Worm (Caenorhabditis elegans) whole organism, young adult: ENCODE data around the gene alfa-1.

Source experiments
- B0019.2 ChIP-seq: fragments of 200-800 bp; sonication (Bioruptor generic); conservative IDR thresholded peaks from 2 replicates; pipeline ENCODE4 v1.3.6; 2022; ENCODE audit warnings: missing genetic modification reagents, missing genetic modification characterization, missing compliant biosample characterization
- C17E4.6 ChIP-seq: fragments of 200-800 bp; sonication (Bioruptor generic); IDR thresholded peaks from 2 replicates; pipeline ENCODE4 v1.3.6; 2022; ENCODE audit warnings: missing genetic modification reagents, missing genetic modification characterization, missing compliant biosample characterization
- T26A5.8 ChIP-seq: sonication (generic microtip); optimal IDR thresholded peaks from 2 replicates; lab custom pipeline; 2016; ENCODE audit warnings: missing genetic modification characterization, missing compliant biosample characterization
- Y53F4B.3 ChIP-seq: fragments of 200-800 bp; sonication (Bioruptor generic); IDR thresholded peaks from 2 replicates; pipeline ENCODE4 v1.3.6; 2022; ENCODE audit warnings: missing genetic modification reagents, missing genetic modification characterization, missing compliant biosample characterization
- Y79H2A.3 ChIP-seq: fragments of 200-800 bp; sonication (Bioruptor generic); conservative IDR thresholded peaks from 2 replicates; pipeline ENCODE4 v1.3.6; 2022; ENCODE audit warnings: missing genetic modification reagents, missing genetic modification characterization, missing compliant biosample characterization
- Y95B8A.8 ChIP-seq: fragments of 200-800 bp; sonication (Bioruptor generic); IDR thresholded peaks from 2 replicates; pipeline ENCODE4 v1.3.6; 2022; ENCODE audit warnings: missing genetic modification reagents, missing genetic modification characterization, missing compliant biosample characterization
- ama-1 ChIP-seq, 3 experiments: fragments of 150-350 bp in 1 of 3; sonication (generic microtip) in 2 of 3; optimal IDR thresholded peaks; 2 replicates each; lab custom pipeline; 2014 to 2018; ENCODE audit warnings: missing biosample characterization in 2 of 3, missing genetic modification characterization in 2 of 3, missing genetic modification reagents in 2 of 3
- aptf-3 ChIP-seq: fragments of 200-800 bp; sonication (Bioruptor generic); IDR thresholded peaks from 2 replicates; pipeline ENCODE4 v1.3.6; 2022; ENCODE audit warnings: missing genetic modification characterization, missing compliant biosample characterization
- atf-7 ChIP-seq: sonication (generic microtip); optimal IDR thresholded peaks from 2 replicates; lab custom pipeline; 2017; ENCODE audit warnings: mild to moderate bottlenecking, missing genetic modification characterization, missing compliant biosample characterization
- attf-5 ChIP-seq: fragments of 200-800 bp; sonication (Bioruptor generic); optimal IDR thresholded peaks from 2 replicates; lab custom pipeline; 2018; ENCODE audit warnings: mild to moderate bottlenecking, missing genetic modification characterization, missing compliant biosample characterization
- bed-1 ChIP-seq: fragments of 200-800 bp; sonication (Bioruptor generic); IDR thresholded peaks from 2 replicates; pipeline ENCODE4 v1.3.6; 2022; ENCODE audit warnings: missing genetic modification reagents, missing genetic modification characterization, missing compliant biosample characterization
- cebp-1 ChIP-seq, 2 experiments: fragments of 200-800 bp in 1 of 2; sonication (Bioruptor generic) in 1 of 2; sonication (generic microtip) in 1 of 2; IDR thresholded peaks in 1 of 2; optimal IDR thresholded peaks in 1 of 2; 2 replicates each; pipeline versions ENCODE4 v1.3.6 to Lab custom; 2017 to 2022; ENCODE audit warnings: missing compliant biosample characterization in 2 of 2, missing genetic modification characterization in 2 of 2, mild to moderate bottlenecking in 1 of 2, missing genetic modification reagents in 1 of 2, moderate library complexity in 1 of 2
- ceh-100 ChIP-seq: fragments of 200-800 bp; sonication (Bioruptor generic); IDR thresholded peaks from 2 replicates; pipeline ENCODE4 v1.3.6; 2022; ENCODE audit warnings: missing genetic modification reagents, missing genetic modification characterization, missing compliant biosample characterization
- dox-1 ChIP-seq: fragments of 200-800 bp; sonication (Bioruptor generic); IDR thresholded peaks from 2 replicates; pipeline ENCODE4 v1.3.6; 2022; ENCODE audit warnings: missing genetic modification reagents, missing genetic modification characterization, missing compliant biosample characterization
- egl-44 ChIP-seq: fragments of 200-800 bp; sonication (Bioruptor generic); IDR thresholded peaks from 2 replicates; pipeline ENCODE4 v1.3.6; 2022; ENCODE audit warnings: missing genetic modification reagents, missing genetic modification characterization, missing compliant biosample characterization
- him-1 ChIP-seq: sonication (generic microtip); optimal IDR thresholded peaks from 2 replicates; lab custom pipeline; 2016; ENCODE audit warnings: missing genotype, missing genetic modification reagents, missing genetic modification characterization, missing compliant biosample characterization
- hlh-12 ChIP-seq: sonication (generic microtip); optimal IDR thresholded peaks from 2 replicates; lab custom pipeline; 2016; ENCODE audit warnings: missing genetic modification characterization, missing compliant biosample characterization
- hlh-26 ChIP-seq: fragments of 200-800 bp; sonication (Bioruptor generic); conservative IDR thresholded peaks from 2 replicates; pipeline ENCODE4 v1.3.6; 2022; ENCODE audit warnings: missing genetic modification reagents, missing genetic modification characterization, missing compliant biosample characterization
- hmg-1.2 ChIP-seq: fragments of 200-800 bp; sonication (Bioruptor generic); IDR thresholded peaks from 2 replicates; pipeline ENCODE4 v1.3.6; 2022; ENCODE audit warnings: missing genetic modification reagents, missing genetic modification characterization, missing compliant biosample characterization
- lir-1 ChIP-seq: fragments of 200-800 bp; sonication (Bioruptor generic); conservative IDR thresholded peaks from 2 replicates; pipeline ENCODE4 v1.3.6; 2022; ENCODE audit warnings: missing genetic modification reagents, missing genetic modification characterization, missing compliant biosample characterization
- mes-4 ChIP-seq: sonication (generic microtip); optimal IDR thresholded peaks from 2 replicates; lab custom pipeline; 2016; ENCODE audit warnings: missing genotype, missing genetic modification characterization, missing compliant biosample characterization
- nfyb-1 ChIP-seq: fragments of 200-800 bp; sonication (Bioruptor generic); IDR thresholded peaks from 2 replicates; pipeline ENCODE4 v1.3.6; 2022; ENCODE audit warnings: missing genetic modification reagents, missing genetic modification characterization, missing compliant biosample characterization
- nhr-179 ChIP-seq: sonication (generic microtip); optimal IDR thresholded peaks from 2 replicates; lab custom pipeline; 2016; ENCODE audit warnings: mild to moderate bottlenecking, missing genetic modification characterization, missing compliant biosample characterization
- nhr-80 ChIP-seq: sonication (generic microtip); optimal IDR thresholded peaks from 2 replicates; lab custom pipeline; 2016; ENCODE audit warnings: missing genetic modification characterization, missing compliant biosample characterization
- pha-4 ChIP-seq: fragments of 150-350 bp; sonication (generic microtip); optimal IDR thresholded peaks from 2 replicates; lab custom pipeline; 2014; ENCODE audit warnings: missing biosample characterization, missing genetic modification reagents, missing genetic modification characterization
- rpc-1 ChIP-seq, 2 experiments: fragments of 150-350 bp in 1 of 2; sonication (generic microtip) in 1 of 2; optimal IDR thresholded peaks; 2 replicates each; lab custom pipeline; 2014 to 2018; ENCODE audit warnings: missing biosample characterization in 1 of 2, missing genetic modification characterization in 1 of 2, missing genetic modification reagents in 1 of 2, missing genotype in 1 of 2
- sptf-2 ChIP-seq: fragments of 200-800 bp; sonication (Bioruptor generic); optimal IDR thresholded peaks from 2 replicates; lab custom pipeline; 2018; ENCODE audit warnings: mild to moderate bottlenecking, missing genetic modification characterization, missing compliant biosample characterization
- tlf-1 ChIP-seq: fragments of 200-800 bp; sonication (Bioruptor generic); optimal IDR thresholded peaks from 2 replicates; lab custom pipeline; 2018; ENCODE audit warnings: mild to moderate bottlenecking, missing genetic modification characterization, missing compliant biosample characterization
- zfh-2 ChIP-seq: fragments of 200-800 bp; sonication (Bioruptor generic); conservative IDR thresholded peaks from 2 replicates; pipeline ENCODE4 v1.3.6; 2022; ENCODE audit warnings: missing genetic modification reagents, missing genetic modification characterization, missing compliant biosample characterization
- zim-3 ChIP-seq: sonication (generic microtip); optimal IDR thresholded peaks from 2 replicates; lab custom pipeline; 2017; ENCODE audit warnings: mild to moderate bottlenecking, missing genetic modification characterization, moderate library complexity, missing compliant biosample characterization
- ztf-28 ChIP-seq: fragments of 200-800 bp; sonication (Bioruptor generic); IDR thresholded peaks from 2 replicates; pipeline ENCODE4 v1.3.6; 2022; ENCODE audit warnings: missing genetic modification reagents, missing genetic modification characterization, missing compliant biosample characterization
- ztf-3 ChIP-seq: fragments of 200-800 bp; sonication (Bioruptor generic); optimal IDR thresholded peaks from 2 replicates; lab custom pipeline; 2018; ENCODE audit warnings: mild to moderate bottlenecking, missing genetic modification characterization, missing compliant biosample characterization

The alfa-1 gene

ce11 chrII:7623466-7623865 lies 38.9 kb downstream of the alfa-1 start:
- TF ChIP-seq dox-1 (GFP tag; lab: Robert Waterston, UW) (peak; percentile 7; the same call in 1 of the 2 replicates), lir-1 (no peak), nhr-80 (tag; lab: Kevin White, UChicago) (peak; percentile 77), ztf-3 (GFP tag; lab: Kevin White, UChicago) (no peak), nfyb-1 (GFP tag; lab: Robert Waterston, UW) (0 out of 2 replicates have a peak, but pooled peaks have one; percentile 26), zfh-2 (GFP tag; lab: Robert Waterston, UW) (peak; percentile 40; the same call in 1 of the 2 replicates), Y79H2A.3 (no peak), attf-5 (GFP tag; lab: Kevin White, UChicago) (peak; percentile 18), pha-4 (tag; lab: Kevin White, UChicago) (no peak), hmg-1.2 (peak; percentile 64; the same call in 1 of the 2 replicates), hlh-12 (tag; lab: Kevin White, UChicago) (no peak)

- TF ChIP-seq ama-1 (optimal IDR thresholded peaks at IDR 0.05; lab: Kevin White, UChicago), result no peak
- no peak for TF ChIP-seq ama-1 (GFP tag; optimal IDR thresholded peaks at IDR 0.05; lab: Kevin White, UChicago)
- no peak for TF ChIP-seq nhr-179 (tag; lab: Kevin White, UChicago)
- TF ChIP-seq C17E4.6, result no peak
- no peak for TF ChIP-seq mes-4 (tag; lab: Kevin White, UChicago)
- no peak for TF ChIP-seq cebp-1 (GFP tag; IDR thresholded peaks at IDR 0.05; lab: Robert Waterston, UW)
- TF ChIP-seq cebp-1 (tag; optimal IDR thresholded peaks at IDR 0.05; lab: Kevin White, UChicago), result no peak
- no peak for TF ChIP-seq rpc-1 (optimal IDR thresholded peaks at IDR 0.05; lab: Kevin White, UChicago)
- no peak for TF ChIP-seq rpc-1 (tag; optimal IDR thresholded peaks at IDR 0.05; lab: Kevin White, UChicago)
- TF ChIP-seq bed-1 (GFP tag; lab: Robert Waterston, UW), result no peak
- TF ChIP-seq sptf-2, result no peak
- no peak for TF ChIP-seq egl-44
- no peak for TF ChIP-seq T26A5.8 (tag; lab: Kevin White, UChicago)
- TF ChIP-seq tlf-1 (GFP tag; lab: Kevin White, UChicago), result no peak
- no peak for TF ChIP-seq aptf-3 (GFP tag; lab: Robert Waterston, UW)
- TF ChIP-seq ceh-100 (GFP tag; lab: Robert Waterston, UW), result no peak
- TF ChIP-seq ztf-3 (GFP tag; lab: Kevin White, UChicago), result no peak
- TF ChIP-seq atf-7 (tag; lab: Kevin White, UChicago), result no peak
- no peak for TF ChIP-seq Y95B8A.8 (GFP tag; lab: Robert Waterston, UW)
Measured at ce11 chrII:7621513-7621912, 40.8 kb downstream of the alfa-1 start.

ce11 chrII:7620413-7620812 lies 41.9 kb downstream of the alfa-1 start, which contains the start of gene R07G3.8:
Gene R07G3.8 (minus strand): TSS chrII:7620513.
- TF ChIP-seq Y53F4B.3 (GFP tag; lab: Robert Waterston, UW) (no peak), B0019.2 (GFP tag; lab: Robert Waterston, UW) (no peak), zim-3 (tag; lab: Kevin White, UChicago) (no peak), hlh-26 (GFP tag; lab: Robert Waterston, UW) (no peak)

ce11 chrII:7618212-7618611 lies 44.1 kb downstream of the alfa-1 start:
- TF ChIP-seq hlh-26 (GFP tag; lab: Robert Waterston, UW), result no peak
- TF ChIP-seq him-1, result peak; percentile 2
- peak; percentile 52 for TF ChIP-seq nhr-80 (tag; lab: Kevin White, UChicago)

ce11 chrII:7616141-7616540 lies 46.2 kb downstream of the alfa-1 start, which contains the start of gene cdc-42:
Gene cdc-42 (plus strand): TSS chrII:7616452.
- TF ChIP-seq ztf-28 (GFP tag; lab: Robert Waterston, UW), result no peak
- TF ChIP-seq cebp-1 (GFP tag; IDR thresholded peaks at IDR 0.05; lab: Robert Waterston, UW), result peak; percentile 72
- TF ChIP-seq cebp-1 (tag; optimal IDR thresholded peaks at IDR 0.05; lab: Kevin White, UChicago), result peak; percentile 94
